Worm (Caenorhabditis elegans) whole organism, L1 larva: ENCODE results near the gene srj-40.
A peak's percentile ranks its signal among the peaks of the same experiment; 100 is the strongest.

ENCODE experiments used
- F16B12.6 ChIP-seq: fragments of 150-350 bp; optimal IDR thresholded peaks from 2 replicates; lab custom pipeline; 2014; ENCODE audit warnings: missing biosample characterization, missing genetic modification characterization
- Y116A8C.19 ChIP-seq: sonication (generic microtip); optimal IDR thresholded peaks from 2 replicates; lab custom pipeline; 2016; ENCODE audit warnings: missing compliant biosample characterization, missing genetic modification characterization, borderline replicate concordance
- aha-1 ChIP-seq: fragments of 150-350 bp; optimal IDR thresholded peaks from 2 replicates; lab custom pipeline; 2014; ENCODE audit warnings: missing biosample characterization, missing genetic modification characterization
- aly-2 ChIP-seq: fragments of 150-350 bp; optimal IDR thresholded peaks from 2 replicates; lab custom pipeline; 2014; ENCODE audit warnings: missing biosample characterization, missing genetic modification characterization
- ceh-88 ChIP-seq: fragments of 200-800 bp; sonication (Bioruptor generic); IDR thresholded peaks from 2 replicates; pipeline ENCODE4 v1.3.6; 2022; ENCODE audit warnings: missing genetic modification characterization, missing compliant biosample characterization
- dpl-1 ChIP-seq, 3 experiments: fragments of 150-350 bp in 2 of 3; sonication (generic microtip) in 1 of 3; optimal IDR thresholded peaks; 2 replicates each; lab custom pipeline; 2014 to 2017; ENCODE audit warnings: missing biosample characterization in 3 of 3, missing genetic modification characterization in 3 of 3, missing genetic modification reagents in 3 of 3
- dsc-1 ChIP-seq: sonication (generic microtip); optimal IDR thresholded peaks from 2 replicates; lab custom pipeline; 2016; ENCODE audit warnings: mild to moderate bottlenecking, missing genetic modification characterization, missing compliant biosample characterization
- efl-1 ChIP-seq, 4 experiments: fragments of 150-350 bp; optimal IDR thresholded peaks in 3 of 4; peaks in 1 of 4; 1 replicate in 1 of 4; 2 replicates in 3 of 4; lab custom pipeline; 2014; ENCODE audit warnings: missing biosample characterization in 2 of 4, missing genetic modification characterization in 2 of 4, missing genetic modification reagents in 2 of 4
- efl-3 ChIP-seq: fragments of 200-800 bp; sonication (Bioruptor generic); optimal IDR thresholded peaks from 2 replicates; lab custom pipeline; 2018; ENCODE audit warnings: mild to moderate bottlenecking, missing genetic modification characterization, missing compliant biosample characterization
- egl-13 ChIP-seq: sonication (generic microtip); optimal IDR thresholded peaks from 2 replicates; lab custom pipeline; 2016; ENCODE audit warnings: missing genotype, missing genetic modification reagents, missing genetic modification characterization, missing compliant biosample characterization
- elt-2 ChIP-seq: sonication (generic microtip); optimal IDR thresholded peaks from 2 replicates; lab custom pipeline; 2016; ENCODE audit warnings: missing genetic modification characterization, mild to moderate bottlenecking, inconsistent platforms, missing compliant biosample characterization, missing genetic modification reagents
- ets-5 ChIP-seq: fragments of 200-800 bp; sonication (Bioruptor generic); IDR thresholded peaks from 2 replicates; pipeline ENCODE4 v1.3.6; 2022; ENCODE audit warnings: missing genetic modification characterization, missing compliant biosample characterization
- fkh-4 ChIP-seq: sonication (generic microtip); optimal IDR thresholded peaks from 2 replicates; lab custom pipeline; 2016; ENCODE audit warnings: missing compliant biosample characterization, missing genetic modification characterization, borderline replicate concordance
- fos-1 ChIP-seq: fragments of 150-350 bp; optimal IDR thresholded peaks from 2 replicates; lab custom pipeline; 2014; ENCODE audit warnings: missing biosample characterization, missing genetic modification characterization
- hlh-17 ChIP-seq: fragments of 200-800 bp; sonication (Bioruptor generic); optimal IDR thresholded peaks from 2 replicates; lab custom pipeline; 2018; ENCODE audit warnings: missing genetic modification characterization, mild to moderate bottlenecking, missing compliant biosample characterization, moderate library complexity, borderline replicate concordance
- hpl-2 ChIP-seq: fragments of 150-350 bp; optimal IDR thresholded peaks from 2 replicates; lab custom pipeline; 2014; ENCODE audit warnings: missing biosample characterization, missing genetic modification reagents, missing genetic modification characterization
- jun-1 ChIP-seq: fragments of 150-350 bp; optimal IDR thresholded peaks from 2 replicates; lab custom pipeline; 2014; ENCODE audit warnings: missing biosample characterization, missing genetic modification reagents, missing genetic modification characterization
- lin-14 ChIP-seq: fragments of 200-800 bp; sonication (Bioruptor generic); optimal IDR thresholded peaks from 2 replicates; lab custom pipeline; 2018; ENCODE audit warnings: mild to moderate bottlenecking, missing genetic modification characterization, moderate library complexity, missing compliant biosample characterization
- lin-15B ChIP-seq: fragments of 150-350 bp; sonication (generic microtip); optimal IDR thresholded peaks from 3 replicates; lab custom pipeline; 2014; ENCODE audit warnings: missing biosample characterization, missing genetic modification characterization
- lin-35 ChIP-seq, 2 experiments: fragments of 150-350 bp; optimal IDR thresholded peaks; 2 replicates each; lab custom pipeline; 2014; ENCODE audit warnings: missing biosample characterization in 2 of 2, missing genetic modification characterization in 2 of 2, missing genetic modification reagents in 2 of 2
- lin-39 ChIP-seq: fragments of 150-350 bp; optimal IDR thresholded peaks from 2 replicates; lab custom pipeline; 2014; ENCODE audit warnings: missing biosample characterization, missing genetic modification reagents, missing genetic modification characterization
- nhr-11 ChIP-seq: fragments of 150-350 bp; optimal IDR thresholded peaks from 2 replicates; lab custom pipeline; 2014; ENCODE audit warnings: missing biosample characterization, missing genetic modification characterization
- nhr-12 ChIP-seq: sonication (generic microtip); optimal IDR thresholded peaks from 2 replicates; lab custom pipeline; 2017; ENCODE audit warnings: missing biosample characterization, missing genetic modification characterization
- nhr-19 ChIP-seq: fragments of 200-800 bp; sonication (Bioruptor generic); conservative IDR thresholded peaks from 2 replicates; pipeline ENCODE4 v1.3.6; 2022; ENCODE audit warnings: missing genetic modification characterization, missing compliant biosample characterization
- nhr-28 ChIP-seq: fragments of 150-350 bp; optimal IDR thresholded peaks from 2 replicates; lab custom pipeline; 2014; ENCODE audit warnings: missing biosample characterization, missing genetic modification characterization
- nhr-77 ChIP-seq: fragments of 150-350 bp; optimal IDR thresholded peaks from 2 replicates; lab custom pipeline; 2014; ENCODE audit warnings: missing biosample characterization, missing genetic modification characterization
- nhr-90 ChIP-seq: sonication (generic microtip); optimal IDR thresholded peaks from 2 replicates; lab custom pipeline; 2016; ENCODE audit warnings: mild to moderate bottlenecking, missing genetic modification characterization, missing compliant biosample characterization; ENCODE audit not compliant: poor library complexity
- pag-3 ChIP-seq: sonication (generic microtip); optimal IDR thresholded peaks from 2 replicates; lab custom pipeline; 2017; ENCODE audit warnings: missing genetic modification characterization, mild to moderate bottlenecking, missing compliant biosample characterization, antibody characterized with exemption, borderline replicate concordance; ENCODE audit not compliant: insufficient read depth
- pax-3 ChIP-seq: fragments of 200-800 bp; sonication (Bioruptor generic); optimal IDR thresholded peaks from 2 replicates; lab custom pipeline; 2018; ENCODE audit warnings: mild to moderate bottlenecking, missing genetic modification characterization, moderate library complexity, missing compliant biosample characterization
- pqm-1 ChIP-seq: sonication (generic microtip); optimal IDR thresholded peaks from 3 replicates; lab custom pipeline; 2017; ENCODE audit warnings: missing biosample characterization, missing genetic modification characterization
- snpc-4 ChIP-seq: fragments of 150-350 bp; optimal IDR thresholded peaks from 2 replicates; lab custom pipeline; 2014; ENCODE audit warnings: missing biosample characterization, missing genetic modification characterization
- snu-23 ChIP-seq: sonication (generic microtip); optimal IDR thresholded peaks from 2 replicates; lab custom pipeline; 2016; ENCODE audit warnings: missing genetic modification characterization, missing compliant biosample characterization
- sox-4 ChIP-seq: sonication (generic microtip); optimal IDR thresholded peaks from 2 replicates; lab custom pipeline; 2016; ENCODE audit warnings: missing genetic modification characterization, missing compliant biosample characterization
- swsn-7 ChIP-seq: sonication (generic microtip); optimal IDR thresholded peaks from 2 replicates; lab custom pipeline; 2016; ENCODE audit warnings: missing genetic modification characterization, missing compliant biosample characterization
- tbx-2 ChIP-seq: sonication (generic microtip); optimal IDR thresholded peaks from 2 replicates; lab custom pipeline; 2016; ENCODE audit warnings: missing genetic modification characterization, missing compliant biosample characterization
- tlp-1 ChIP-seq: fragments of 150-350 bp; optimal IDR thresholded peaks from 2 replicates; lab custom pipeline; 2014; ENCODE audit warnings: missing biosample characterization, missing genetic modification characterization
- unc-130 ChIP-seq: fragments of 150-350 bp; optimal IDR thresholded peaks from 2 replicates; lab custom pipeline; 2017; ENCODE audit warnings: missing biosample characterization, missing genetic modification characterization, inconsistent platforms
- unc-62 ChIP-seq: fragments of 150-350 bp; optimal IDR thresholded peaks from 2 replicates; lab custom pipeline; 2014; ENCODE audit warnings: missing biosample characterization, missing genetic modification reagents, missing genetic modification characterization
- vab-15 ChIP-seq: sonication (generic microtip); optimal IDR thresholded peaks from 2 replicates; lab custom pipeline; 2017; ENCODE audit warnings: missing genotype, mild to moderate bottlenecking, missing genetic modification characterization, missing compliant biosample characterization
- zip-4 ChIP-seq: fragments of 200-800 bp; sonication (Bioruptor generic); optimal IDR thresholded peaks from 2 replicates; lab custom pipeline; 2018; ENCODE audit warnings: mild to moderate bottlenecking, missing genetic modification characterization, moderate library complexity, missing compliant biosample characterization
- ztf-11 ChIP-seq, 2 experiments: sonication (generic microtip); optimal IDR thresholded peaks; 2 replicates each; lab custom pipeline; 2016 to 2017; ENCODE audit warnings: missing genetic modification characterization in 2 of 2, missing biosample characterization in 1 of 2, missing compliant biosample characterization in 1 of 2
- ztf-4 ChIP-seq: fragments of 150-350 bp; optimal IDR thresholded peaks from 2 replicates; lab custom pipeline; 2014; ENCODE audit warnings: missing biosample characterization, missing genetic modification characterization

Gene srj-40

DNA sequence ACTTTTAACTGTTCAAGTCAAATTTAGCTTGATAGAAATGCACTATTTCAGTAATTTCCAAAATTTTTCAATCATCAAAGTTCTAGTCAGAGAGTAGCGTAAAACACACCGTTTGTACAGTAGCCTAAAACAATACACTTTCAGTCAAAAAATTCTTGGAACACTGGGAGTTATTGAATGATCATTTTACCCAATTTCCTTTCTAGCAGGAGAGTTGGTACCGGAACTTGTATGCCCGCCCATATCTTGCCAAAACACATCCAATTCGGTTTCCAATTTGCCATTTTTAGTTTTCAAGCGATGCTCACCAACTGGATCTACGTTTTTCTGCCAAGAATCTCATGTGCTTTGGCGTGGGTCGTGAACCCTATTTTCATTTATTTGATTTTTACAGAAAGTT, 2.6 kb downstream of the srj-40 start, which contains the start of gene srj-39:
srj-39 (plus strand) TSS at position 301 of the 400 bp plus-strand sequence.
- TF ChIP-seq tbx-2 (tag; lab: Kevin White, UChicago) (no peak), hlh-17 (no peak), nhr-77 (tag; lab: Kevin White, UChicago) (no peak), efl-1 (optimal IDR thresholded peaks at IDR 0.05; lab: Kevin White, UChicago) (no peak), efl-1 (GFP tag; optimal IDR thresholded peaks at IDR 0.05 in 1 of 2; lab: Kevin White, UChicago) (no peak), zip-4 (GFP tag; lab: Kevin White, UChicago) (no peak), ceh-88 (GFP tag; lab: Robert Waterston, UW) (no peak), fos-1 (tag; lab: Kevin White, UChicago) (no peak), Y116A8C.19 (no peak), hpl-2 (GFP tag; lab: Kevin White, UChicago) (no peak), ztf-11 (tag; optimal IDR thresholded peaks at IDR 0.05; lab: Kevin White, UChicago) (no peak), unc-130 (tag; lab: Kevin White, UChicago) (no peak), jun-1 (tag; lab: Kevin White, UChicago) (no peak), unc-62 (no peak), fkh-4 (tag; lab: Kevin White, UChicago) (no peak), egl-13 (tag; lab: Kevin White, UChicago) (no peak), aha-1 (no peak), dpl-1 (GFP tag; optimal IDR thresholded peaks at IDR 0.05; lab: Kevin White, UChicago) (no peak), sox-4 (no peak)

ce11 chrV:4106688-4107087, 5.0 kb downstream of the srj-40 start:
- TF ChIP-seq efl-1 (optimal IDR thresholded peaks at IDR 0.05; lab: Kevin White, UChicago) = no peak
- TF ChIP-seq efl-1 (GFP tag; optimal IDR thresholded peaks at IDR 0.05 in 1 of 2; lab: Kevin White, UChicago) = peak in 1 of 2 experiments; percentile 90
- no peak for TF ChIP-seq lin-35 (GFP tag; optimal IDR thresholded peaks at IDR 0.05; lab: Kevin White, UChicago)

- TF ChIP-seq efl-3 (GFP tag; lab: Kevin White, UChicago) = no peak
- no peak for TF ChIP-seq pax-3 (tag; lab: Kevin White, UChicago)
- no peak for TF ChIP-seq nhr-12 (tag; lab: Kevin White, UChicago)
- no peak for TF ChIP-seq aly-2 (tag; lab: Kevin White, UChicago)
- TF ChIP-seq dsc-1 (tag; lab: Kevin White, UChicago) = no peak
- no peak for TF ChIP-seq elt-2
- no peak for TF ChIP-seq snpc-4 (tag; lab: Kevin White, UChicago)
- no peak for TF ChIP-seq nhr-77 (tag; lab: Kevin White, UChicago)
- no peak for TF ChIP-seq ztf-4 (tag; lab: Kevin White, UChicago)
- TF ChIP-seq nhr-28 (tag; lab: Kevin White, UChicago) = no peak
- TF ChIP-seq fkh-4 (tag; lab: Kevin White, UChicago) = no peak
- no peak for TF ChIP-seq nhr-11
- no peak for TF ChIP-seq pag-3
- no peak for TF ChIP-seq swsn-7
- no peak for TF ChIP-seq pqm-1 (tag; lab: Kevin White, UChicago)
- TF ChIP-seq nhr-19 (GFP tag; lab: Robert Waterston, UW) = no peak
- TF ChIP-seq, all 84 proteins: peak for 0
Measured at ce11 chrV:4109873-4110272, 8.2 kb downstream of the srj-40 start, which contains the start of gene clc-18. clc-18 (minus strand) TSS chrV:4109973.

DNA sequence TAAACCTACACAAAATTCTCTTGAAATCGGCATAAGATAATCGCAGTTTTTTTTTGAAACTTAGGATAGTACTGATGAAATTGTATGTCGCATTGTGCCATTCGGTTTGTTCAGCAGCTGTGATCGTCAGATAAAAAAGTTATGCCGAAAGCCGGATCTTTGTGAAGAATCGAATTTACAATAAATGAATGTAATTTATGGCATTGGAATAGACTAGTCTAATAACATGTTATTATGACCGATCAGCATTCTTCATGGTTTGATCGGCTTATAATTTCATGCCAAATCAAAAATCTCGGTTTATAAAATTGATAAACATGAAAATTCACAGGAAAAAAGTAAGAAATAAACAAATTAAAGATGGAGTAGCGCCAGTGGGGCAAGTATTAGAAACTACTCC, 10.8 kb downstream of the srj-40 start, which contains the start of gene srw-134:
srw-134 (minus strand) TSS at position 101 of the 400 bp plus-strand sequence.
- TF ChIP-seq F16B12.6 (tag; lab: Kevin White, UChicago) = no peak
- no peak for TF ChIP-seq nhr-77 (tag; lab: Kevin White, UChicago)
- TF ChIP-seq lin-39 (tag; lab: Kevin White, UChicago) = no peak
- TF ChIP-seq jun-1 (tag; lab: Kevin White, UChicago) = no peak
- TF ChIP-seq zip-4 (GFP tag; lab: Kevin White, UChicago) = no peak
- no peak for TF ChIP-seq tlp-1
- no peak for TF ChIP-seq ets-5 (GFP tag; lab: Robert Waterston, UW)
- no peak for TF ChIP-seq swsn-7
- no peak for TF ChIP-seq lin-15B (tag; lab: Kevin White, UChicago)
- no peak for TF ChIP-seq lin-14 (GFP tag; lab: Kevin White, UChicago)
- TF ChIP-seq vab-15 (tag; lab: Kevin White, UChicago) = no peak
- TF ChIP-seq nhr-90 (tag; lab: Kevin White, UChicago) = no peak
- no peak for TF ChIP-seq fos-1 (tag; lab: Kevin White, UChicago)
- TF ChIP-seq snu-23 (GFP tag; lab: Kevin White, UChicago) = no peak
- no peak for TF ChIP-seq hpl-2 (GFP tag; lab: Kevin White, UChicago)
- TF ChIP-seq, all 84 proteins: peak for 0
